Fruit fly (Drosophila melanogaster): ENCODE results near the gene MED11.
A peak's percentile ranks its signal among the peaks of the same experiment; 100 is the strongest.

MED11 gene

DNA sequence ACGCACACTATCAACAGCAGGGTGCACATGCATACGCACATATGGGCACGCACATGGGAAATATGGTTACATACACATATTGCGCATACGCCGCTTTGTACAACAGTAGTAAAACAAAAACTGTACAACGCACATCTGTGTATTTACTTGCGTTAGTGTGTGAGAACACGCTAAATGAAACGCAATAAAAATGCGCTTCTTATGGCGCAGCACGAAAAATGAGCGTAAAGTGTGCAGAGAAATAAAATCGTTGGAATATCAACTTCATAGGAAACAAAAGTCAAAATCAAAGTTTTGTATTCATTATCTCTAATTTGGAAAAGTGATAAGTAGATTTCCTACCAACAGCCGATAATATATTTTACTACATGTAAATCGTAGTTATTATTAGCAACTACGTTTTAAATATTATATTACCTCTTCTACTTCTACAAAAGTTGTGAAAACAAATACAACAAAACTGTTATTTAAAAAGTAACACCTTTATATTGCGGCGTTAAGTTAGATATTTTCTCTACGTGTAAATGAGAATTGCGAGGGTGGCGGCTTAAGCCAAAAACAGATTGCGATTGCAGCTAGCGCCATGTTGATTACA is 10.7 kb downstream of the MED11 start (continued):
- TF ChIP-seq ewg (GFP tag; optimal IDR thresholded peaks at IDR 0.05): peak; percentile 66
- no peak for TF ChIP-seq Dip3 (GFP tag; optimal IDR thresholded peaks at IDR 0.05)
- no peak for TF ChIP-seq eyg (GFP tag; optimal IDR thresholded peaks at IDR 0.05)
- no peak for TF ChIP-seq CG3065 (GFP tag; optimal IDR thresholded peaks at IDR 0.05)
- no peak for TF ChIP-seq Lpt (GFP tag; optimal IDR thresholded peaks at IDR 0.05)
- no peak for TF ChIP-seq CG8478 (optimal IDR thresholded peaks at IDR 0.05)
- TF ChIP-seq grn (GFP tag; optimal IDR thresholded peaks at IDR 0.05): no peak
- TF ChIP-seq CG12769 (tag; optimal IDR thresholded peaks at IDR 0.05): no peak
- TF ChIP-seq CG33213 (GFP tag; optimal IDR thresholded peaks at IDR 0.05): no peak
- TF ChIP-seq CG4328 (GFP tag; optimal IDR thresholded peaks at IDR 0.05): no peak
- no peak for TF ChIP-seq CG31224 (GFP tag; IDR thresholded peaks at IDR 0.05)
- peak; percentile 63 for TF ChIP-seq D19A (tag; optimal IDR thresholded peaks at IDR 0.05)
- TF ChIP-seq Dip2 (GFP tag; IDR thresholded peaks at IDR 0.05): no peak
- TF ChIP-seq lab (GFP tag; optimal IDR thresholded peaks at IDR 0.05): peak; percentile 53
- peak; percentile 56 for TF ChIP-seq grau (tag; optimal IDR thresholded peaks at IDR 0.05)
- TF ChIP-seq CG8281 (tag; optimal IDR thresholded peaks at IDR 0.05): no peak
- TF ChIP-seq CG10267 (tag; optimal IDR thresholded peaks at IDR 0.05): peak; percentile 40
- no peak for TF ChIP-seq pita (GFP tag; optimal IDR thresholded peaks at IDR 0.05)
- TF ChIP-seq zf30C (GFP tag; optimal IDR thresholded peaks at IDR 0.05): no peak
- TF ChIP-seq Vsx1 (GFP tag; optimal IDR thresholded peaks at IDR 0.05): no peak
- TF ChIP-seq Dp (GFP tag; optimal IDR thresholded peaks at IDR 0.05): no peak
- TF ChIP-seq CG4617 (GFP tag; optimal IDR thresholded peaks at IDR 0.05; ENCODE audit: borderline replicate concordance): no peak
- no peak for TF ChIP-seq CG13775 (GFP tag; optimal IDR thresholded peaks at IDR 0.05)
- no peak for TF ChIP-seq corto (GFP tag; optimal IDR thresholded peaks at IDR 0.05)
- TF ChIP-seq aop (GFP tag; IDR thresholded peaks at IDR 0.05): no peak
- TF ChIP-seq CG14965 (GFP tag; optimal IDR thresholded peaks at IDR 0.05; ENCODE audit: borderline replicate concordance): no peak
- TF ChIP-seq Blimp-1 (GFP tag; optimal IDR thresholded peaks at IDR 0.05): peak; percentile 37
- no peak for TF ChIP-seq Hand (GFP tag; optimal IDR thresholded peaks at IDR 0.05)
- no peak for TF ChIP-seq CG12155 (GFP tag; optimal IDR thresholded peaks at IDR 0.05)
- no peak for TF ChIP-seq Lim3 (GFP tag; IDR thresholded peaks at IDR 0.05)

DNA sequence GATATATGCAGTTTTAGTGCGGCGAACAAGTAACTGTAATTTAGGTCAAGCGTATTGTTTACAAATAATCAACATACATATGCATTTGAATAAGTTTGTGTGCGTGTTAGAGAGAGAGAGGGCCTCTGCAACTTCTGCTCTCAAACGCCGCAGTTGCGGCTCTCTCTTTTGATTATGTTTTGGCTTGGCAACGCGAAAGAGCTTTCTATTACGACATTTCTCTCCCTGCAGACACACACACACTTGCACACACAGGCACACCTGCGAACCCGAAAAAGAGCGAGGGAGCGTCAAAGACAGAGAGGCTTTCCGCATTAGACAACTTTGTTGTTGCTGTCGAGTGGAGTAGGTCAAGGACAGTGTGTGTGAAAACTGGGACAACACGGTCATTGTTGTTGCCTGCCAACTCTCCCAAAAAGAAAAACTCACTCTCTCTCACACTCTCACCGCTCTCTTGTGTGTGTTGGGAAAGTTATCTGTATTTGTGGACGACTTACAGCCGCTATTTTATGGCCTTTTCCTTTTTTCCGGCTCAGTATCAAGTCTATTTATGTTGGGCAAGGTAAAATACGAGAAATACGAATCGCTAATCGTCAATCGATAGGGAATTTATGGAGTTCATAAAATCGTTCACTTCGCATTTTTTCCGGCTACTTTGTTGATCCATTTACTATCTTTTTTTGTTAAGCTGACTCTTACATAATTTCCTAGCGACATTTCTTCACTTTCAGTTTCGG is 11.6 kb downstream of the MED11 start:
- TF ChIP-seq Blimp-1 (GFP tag; optimal IDR thresholded peaks at IDR 0.05) (peak; percentile 98), abd-A (tag; optimal IDR thresholded peaks at IDR 0.05) (peak; percentile 77), HLH3B (GFP tag; IDR thresholded peaks at IDR 0.05) (0 out of 2 replicates have a peak, but pooled peaks have one; percentile 8), CG11695 (GFP tag; IDR thresholded peaks at IDR 0.05) (0 out of 3 replicates have a peak, but pooled peaks have one; percentile 15), Med (GFP tag) (peak; percentile 79), sqz (GFP tag; optimal IDR thresholded peaks at IDR 0.05) (peak; percentile 36), CG12769 (tag; optimal IDR thresholded peaks at IDR 0.05) (peak; percentile 83), CG2199 (GFP tag; IDR thresholded peaks at IDR 0.05) (0 out of 3 replicates have a peak, but pooled peaks have one; percentile 10), slbo (GFP tag; IDR thresholded peaks at IDR 0.05) (peak; percentile 27; the same call in 1 of the 2 replicates), Deaf1 (tag; optimal IDR thresholded peaks at IDR 0.05) (peak; percentile 80), toy (GFP tag; IDR thresholded peaks at IDR 0.05) (no peak), sd (tag; optimal IDR thresholded peaks at IDR 0.05) (peak; percentile 3), pros (GFP tag; optimal IDR thresholded peaks at IDR 0.05) (peak; percentile 48), Dip3 (GFP tag; optimal IDR thresholded peaks at IDR 0.05) (no peak), Fer1 (GFP tag; optimal IDR thresholded peaks at IDR 0.05) (peak; percentile 52), scrt (GFP tag; optimal IDR thresholded peaks at IDR 0.05) (peak; percentile 38), E2f1 (GFP tag; IDR thresholded peaks at IDR 0.05) (0 out of 2 replicates have a peak, but pooled peaks have one; percentile 16), CG15479 (GFP tag; optimal IDR thresholded peaks at IDR 0.05) (no peak), kni (GFP tag; optimal IDR thresholded peaks at IDR 0.05) (peak; percentile 73), Trl (optimal IDR thresholded peaks at IDR 0.05) (peak; percentile 89 to 96), Trl (GFP tag; optimal IDR thresholded peaks at IDR 0.05) (no peak), pan (optimal IDR thresholded peaks at IDR 0.05) (no peak), pan (GFP tag; optimal IDR thresholded peaks at IDR 0.05 in 1 of 2, IDR thresholded peaks at IDR 0.05 in 1 of 2) (peak in 1 of 2 experiments; percentile 38)
